Worm (Caenorhabditis elegans) whole organism, L4 larva: ENCODE measurements around the gene wht-2.

Experiments used
- T20F7.1 ChIP-seq: fragments of 200-800 bp; sonication (Bioruptor generic); optimal IDR thresholded peaks from 2 replicates; lab custom pipeline; 2018; ENCODE audit warnings: mild to moderate bottlenecking, missing genetic modification characterization, missing compliant biosample characterization
- ctbp-1 ChIP-seq: fragments of 200-800 bp; sonication (Bioruptor generic); IDR thresholded peaks from 2 replicates; pipeline ENCODE4 v1.3.6; 2022; ENCODE audit warnings: missing genetic modification reagents, missing genetic modification characterization, missing compliant biosample characterization
- egl-27 ChIP-seq: sonication (generic microtip); optimal IDR thresholded peaks from 3 replicates; lab custom pipeline; 2017; ENCODE audit warnings: missing biosample characterization, missing genetic modification reagents, missing genetic modification characterization
- nhr-11 ChIP-seq: fragments of 150-350 bp; optimal IDR thresholded peaks from 2 replicates; lab custom pipeline; 2014; ENCODE audit warnings: missing biosample characterization, missing genetic modification characterization
- pqm-1 ChIP-seq: sonication (generic microtip); optimal IDR thresholded peaks from 2 replicates; lab custom pipeline; 2017; ENCODE audit warnings: missing biosample characterization, missing genetic modification characterization

DNA sequence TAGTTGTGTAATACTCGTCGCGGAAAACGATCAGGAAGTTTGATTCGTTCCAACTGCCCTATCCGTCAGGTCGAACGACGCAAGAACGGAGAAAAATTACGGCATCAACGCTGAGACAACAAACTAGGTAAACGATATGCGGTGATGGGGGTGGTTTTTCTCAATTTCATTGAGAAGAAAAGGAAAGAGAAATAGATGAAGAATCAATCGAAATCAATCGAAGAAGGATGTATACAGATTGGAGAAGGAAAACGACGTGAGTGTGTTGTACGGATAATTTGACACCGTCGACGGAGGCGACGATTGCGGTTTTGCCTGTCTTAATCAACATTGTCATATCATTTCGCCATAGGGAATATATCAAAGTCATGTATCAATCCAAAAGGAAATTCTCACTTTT is 23.7 kb downstream of the wht-2 start:
- TF ChIP-seq egl-27 (no peak), T20F7.1 (GFP tag; lab: Kevin White, UChicago) (no peak), ctbp-1 (no peak), nhr-11 (tag; lab: Kevin White, UChicago) (no peak), pqm-1 (tag; lab: Kevin White, UChicago) (no peak)
